Worm (Caenorhabditis elegans): ENCODE measurements around the gene Y64G10A.1.

The Y64G10A.1 gene

DNA sequence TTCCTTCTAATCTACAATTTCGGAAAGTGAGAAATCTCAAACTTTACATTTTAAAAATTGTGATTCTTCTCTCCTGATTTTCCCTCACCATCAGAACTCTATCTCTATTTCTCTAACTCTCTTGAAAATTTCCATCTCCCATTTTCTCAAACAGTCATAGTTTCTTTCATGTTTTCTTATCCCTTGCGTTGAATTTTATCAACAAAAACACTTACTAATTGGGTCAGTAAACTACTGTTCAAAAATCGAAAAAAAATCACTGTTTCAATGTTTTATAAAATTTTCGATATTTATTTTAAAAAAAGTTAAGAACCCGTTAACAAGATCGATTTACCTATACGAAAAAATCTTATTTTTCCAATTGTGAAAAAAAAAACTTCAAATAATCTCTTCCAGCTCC lies 20.3 kb upstream of the Y64G10A.1 start:
- no peak for TF ChIP-seq mdl-1 (tag; optimal IDR thresholded peaks at IDR 0.05)
- no peak for TF ChIP-seq unc-39 (tag; optimal IDR thresholded peaks at IDR 0.05)
- no peak for TF ChIP-seq Y55F3AM.14 (GFP tag; optimal IDR thresholded peaks at IDR 0.05)
- TF ChIP-seq mab-5 (tag; optimal IDR thresholded peaks at IDR 0.05) = no peak
- TF ChIP-seq nhr-237 (tag; optimal IDR thresholded peaks at IDR 0.05) = no peak
- TF ChIP-seq sem-4 (tag; optimal IDR thresholded peaks at IDR 0.05) = no peak
- no peak for TF ChIP-seq nhr-129 (tag; optimal IDR thresholded peaks at IDR 0.05)
- no peak for TF ChIP-seq elt-3 (tag; optimal IDR thresholded peaks at IDR 0.05)

DNA sequence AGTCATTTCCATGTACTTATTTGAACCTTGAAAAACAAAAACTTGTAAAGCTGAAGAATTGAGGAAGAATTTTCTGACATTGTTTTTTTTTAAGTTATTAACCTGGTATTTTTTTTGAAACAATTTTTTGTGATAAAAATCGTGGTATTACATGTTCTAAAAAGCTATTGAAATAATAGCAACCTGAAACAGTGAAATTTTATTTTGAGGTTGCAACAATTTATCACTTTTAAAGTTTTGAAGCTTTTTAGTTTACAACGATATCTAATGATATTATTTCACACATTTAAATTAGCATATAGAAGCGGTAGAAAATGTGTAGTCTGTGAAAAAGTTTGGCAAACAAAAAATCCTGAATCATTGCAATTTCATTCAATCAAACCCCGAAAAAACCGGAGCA lies 18.7 kb upstream of the Y64G10A.1 start:
- TF ChIP-seq nhr-21 (tag; optimal IDR thresholded peaks at IDR 0.05) (no peak), mab-5 (tag; optimal IDR thresholded peaks at IDR 0.05) (no peak)

DNA sequence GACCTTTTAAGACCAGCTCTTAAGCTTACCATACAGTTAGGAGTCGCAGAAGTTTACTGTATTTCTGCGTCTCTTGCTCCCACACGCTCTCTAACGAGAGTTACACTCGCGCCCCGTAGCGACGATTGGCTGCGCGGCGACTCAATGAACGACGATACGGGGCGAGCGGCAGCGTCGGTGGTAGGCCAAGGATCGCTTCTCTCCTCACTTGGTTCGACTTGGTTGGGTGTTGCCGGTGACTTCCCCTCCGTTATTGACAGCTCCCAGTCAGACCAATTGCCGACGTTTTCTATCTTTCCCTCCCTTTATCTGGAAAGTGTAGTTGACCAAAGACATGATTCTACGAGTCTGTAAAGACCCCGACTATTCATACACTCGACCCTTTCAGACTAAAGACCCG lies 16.7 kb upstream of the Y64G10A.1 start:
- TF ChIP-seq nhr-77 (tag; optimal IDR thresholded peaks at IDR 0.05) (no peak), nhr-21 (tag; optimal IDR thresholded peaks at IDR 0.05) (no peak), nhr-6 (tag; optimal IDR thresholded peaks at IDR 0.05) (no peak), unc-55 (GFP tag; optimal IDR thresholded peaks at IDR 0.05) (no peak), crh-2 (tag; optimal IDR thresholded peaks at IDR 0.05) (no peak), sma-9 (GFP tag; optimal IDR thresholded peaks at IDR 0.05) (no peak), sma-9 (tag; optimal IDR thresholded peaks at IDR 0.05) (no peak)

DNA sequence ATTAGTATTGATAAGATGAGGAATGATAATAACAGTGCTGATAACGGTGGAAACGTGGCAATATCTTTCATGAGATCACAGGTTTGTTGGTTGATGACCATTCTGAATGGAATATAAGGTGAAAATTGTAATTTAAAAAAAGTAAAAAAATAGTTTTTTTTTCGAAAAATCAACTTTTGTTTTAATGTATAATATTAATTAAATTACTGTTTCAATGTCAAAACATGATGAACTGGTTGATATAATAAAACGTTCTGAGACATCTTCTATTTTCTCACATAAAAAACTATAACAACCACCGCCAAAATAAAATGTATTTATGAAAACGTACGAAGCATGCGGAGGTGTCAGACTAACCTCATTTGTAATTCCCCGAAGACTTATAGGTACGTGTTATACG lies 11.2 kb upstream of the Y64G10A.1 start, which contains the start of gene srab-24:
Gene srab-24 (minus strand): TSS at position 101 of the 400 bp plus-strand sequence.
- TF ChIP-seq dmd-4 (tag; optimal IDR thresholded peaks at IDR 0.05) (no peak), ama-1 (optimal IDR thresholded peaks at IDR 0.05) (no peak), C34F6.9 (tag; optimal IDR thresholded peaks at IDR 0.05) (no peak), fos-1 (tag; optimal IDR thresholded peaks at IDR 0.05) (no peak), skn-1 (tag; optimal IDR thresholded peaks at IDR 0.05) (no peak)

DNA sequence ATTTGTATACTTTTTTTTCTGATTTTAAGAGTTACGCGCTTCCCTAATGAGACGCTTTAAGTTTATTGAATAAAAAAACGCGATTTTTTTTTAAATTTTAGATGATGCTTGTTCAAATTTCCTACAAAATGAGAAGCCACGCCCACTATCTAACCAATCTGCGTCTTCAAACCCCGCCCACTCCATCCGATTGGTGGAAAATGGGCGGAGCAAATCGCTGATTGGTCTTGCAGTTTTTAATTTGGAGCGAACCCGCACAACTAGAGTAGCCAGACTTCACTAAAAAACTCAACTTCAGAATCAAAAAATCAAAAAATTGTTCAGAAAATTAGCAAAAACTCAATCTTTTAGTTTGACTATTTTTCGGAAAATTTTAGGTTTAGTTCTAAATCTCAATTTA lies 10.6 kb upstream of the Y64G10A.1 start:
- TF ChIP-seq mbf-1 (tag; optimal IDR thresholded peaks at IDR 0.05) (no peak), nhr-6 (tag; optimal IDR thresholded peaks at IDR 0.05) (no peak), R02D3.7 (tag; optimal IDR thresholded peaks at IDR 0.05) (no peak), C34F6.9 (tag; optimal IDR thresholded peaks at IDR 0.05) (no peak), nhr-11 (tag; optimal IDR thresholded peaks at IDR 0.05) (no peak), skn-1 (tag; optimal IDR thresholded peaks at IDR 0.05) (no peak), unc-62 (GFP tag; optimal IDR thresholded peaks at IDR 0.05) (no peak), lin-39 (tag; optimal IDR thresholded peaks at IDR 0.05) (no peak)

DNA sequence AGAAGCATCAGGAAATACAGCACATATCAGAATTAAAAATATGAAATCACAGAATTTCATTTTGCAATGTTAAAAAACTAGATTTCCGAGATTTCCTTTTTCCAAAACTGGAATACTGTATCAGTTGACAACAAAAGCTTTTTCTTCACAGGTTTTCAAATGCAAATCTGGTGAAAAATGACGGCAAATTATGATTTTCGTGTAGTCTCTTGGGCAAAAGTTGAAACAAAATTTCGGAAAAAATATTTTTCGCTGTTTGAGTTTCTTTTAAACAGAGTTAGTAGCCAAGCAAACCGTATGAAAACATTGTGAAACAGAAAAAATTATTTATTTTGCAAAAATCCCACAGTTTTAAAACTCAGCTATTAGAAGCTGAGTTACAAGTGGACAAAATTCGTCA lies 5.5 kb upstream of the Y64G10A.1 start, which contains the start of gene Y64G10A.2:
Gene Y64G10A.2 (minus strand): TSS at position 101 of the 400 bp plus-strand sequence.
- TF ChIP-seq sma-3 (GFP tag; optimal IDR thresholded peaks at IDR 0.05) (no peak), mab-5 (tag; optimal IDR thresholded peaks at IDR 0.05) (no peak), ztf-11 (tag; optimal IDR thresholded peaks at IDR 0.05) (no peak), nhr-129 (tag; optimal IDR thresholded peaks at IDR 0.05) (no peak), elt-3 (tag; optimal IDR thresholded peaks at IDR 0.05) (no peak), ZK546.5 (tag; optimal IDR thresholded peaks at IDR 0.05) (no peak), alr-1 (tag; optimal IDR thresholded peaks at IDR 0.05) (no peak), mbf-1 (tag; optimal IDR thresholded peaks at IDR 0.05) (no peak), unc-55 (GFP tag; optimal IDR thresholded peaks at IDR 0.05) (no peak), ceh-82 (tag; optimal IDR thresholded peaks at IDR 0.05) (no peak), aly-2 (tag; optimal IDR thresholded peaks at IDR 0.05) (no peak), peb-1 (tag; optimal IDR thresholded peaks at IDR 0.05) (no peak), unc-62 (GFP tag; optimal IDR thresholded peaks at IDR 0.05) (no peak), nhr-237 (tag; optimal IDR thresholded peaks at IDR 0.05) (no peak), lsy-2 (tag; optimal IDR thresholded peaks at IDR 0.05) (no peak), nhr-21 (tag; optimal IDR thresholded peaks at IDR 0.05) (no peak), nhr-23 (tag; optimal IDR thresholded peaks at IDR 0.05) (no peak)

All from whole organism, L2 larva.